Worm (Caenorhabditis elegans) whole organism, mixed stage, embryonic: ENCODE measurements around the gene tin-10.

ENCODE experiments used
- nhr-12 ChIP-seq: fragments of 150-350 bp; optimal IDR thresholded peaks from 2 replicates; lab custom pipeline; 2014; ENCODE audit warnings: missing biosample characterization, missing genetic modification characterization
- unc-39 ChIP-seq: fragments of 150-350 bp; optimal IDR thresholded peaks from 2 replicates; lab custom pipeline; 2014; ENCODE audit warnings: missing biosample characterization, missing genetic modification characterization
- ztf-11 ChIP-seq: fragments of 150-350 bp; optimal IDR thresholded peaks from 2 replicates; lab custom pipeline; 2014; ENCODE audit warnings: missing biosample characterization, missing genetic modification characterization

DNA sequence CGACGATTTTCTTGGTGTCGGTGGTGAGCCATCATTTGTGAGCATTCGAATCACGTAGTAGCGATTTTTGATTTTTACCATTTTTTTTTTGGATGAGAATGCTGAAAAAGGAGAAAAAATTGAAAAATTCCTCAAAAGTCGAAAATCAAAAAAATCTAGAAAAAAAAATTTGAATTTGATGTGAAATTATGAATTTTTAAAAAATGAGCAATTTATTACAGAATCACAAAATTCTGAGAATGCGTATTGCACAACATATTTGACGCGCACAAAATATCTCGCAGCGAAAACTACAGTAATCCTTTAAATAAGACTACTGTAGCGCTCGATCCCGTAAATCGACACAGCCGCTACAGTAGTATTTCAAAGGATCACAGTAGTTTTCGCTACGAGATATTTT, 15.4 kb downstream of the tin-10 start, which contains the start of gene popl-5:
- no peak for TF ChIP-seq nhr-12
- no peak for TF ChIP-seq unc-39 (tag; lab: Kevin White, UChicago)
- TF ChIP-seq ztf-11 (tag; lab: Kevin White, UChicago) = no peak
